Fruit fly (Drosophila melanogaster) whole organism, embryonic: ENCODE data around the gene CG9674.
A peak's percentile ranks its signal among the peaks of the same experiment; 100 is the strongest.

Experiments
- CG1024 ChIP-seq: fragments of 200-800 bp; sonication (Bioruptor generic); IDR thresholded peaks from 2 replicates; pipeline ENCODE4 v1.3.6; 2022; ENCODE audit warnings: missing biosample characterization, missing genetic modification characterization
- CG11398 ChIP-seq: fragments of 200-800 bp; sonication (Bioruptor generic); optimal IDR thresholded peaks from 2 replicates; lab custom pipeline; 2016; ENCODE audit warnings: missing biosample characterization, missing genetic modification characterization
- CG11504 ChIP-seq: fragments of 200-800 bp; sonication (Bioruptor generic); optimal IDR thresholded peaks from 3 replicates; lab custom pipeline; 2019; ENCODE audit warnings: missing biosample characterization, mild to moderate bottlenecking, missing genetic modification characterization, moderate library complexity
- CG12236 ChIP-seq: fragments of 200-800 bp; sonication (Bioruptor generic); optimal IDR thresholded peaks from 2 replicates; lab custom pipeline; 2016; ENCODE audit warnings: missing biosample characterization, missing genetic modification characterization
- CG14667 ChIP-seq: fragments of 200-800 bp; sonication (Bioruptor generic); IDR thresholded peaks from 2 replicates; pipeline ENCODE4 v1.3.6; 2022; ENCODE audit warnings: missing biosample characterization, missing genetic modification characterization
- CG14860 ChIP-seq: fragments of 200-800 bp; sonication (Bioruptor generic); IDR thresholded peaks from 3 replicates; pipeline ENCODE4 v1.3.6; 2022; ENCODE audit warnings: missing biosample characterization, missing genetic modification characterization; ENCODE audit not compliant: partially characterized antibody
- CG15514 ChIP-seq: fragments of 200-800 bp; sonication (Bioruptor generic); optimal IDR thresholded peaks from 3 replicates; lab custom pipeline; 2017; ENCODE audit warnings: missing biosample characterization, missing genetic modification characterization, mild to moderate bottlenecking, moderate library complexity, missing genetic modification reagents
- CG17385 ChIP-seq: fragments of 200-800 bp; sonication (Bioruptor generic); optimal IDR thresholded peaks from 3 replicates; lab custom pipeline; 2018; ENCODE audit warnings: missing biosample characterization, mild to moderate bottlenecking, missing genetic modification characterization
- CG17568 ChIP-seq: fragments of 200-800 bp; sonication (Bioruptor generic); optimal IDR thresholded peaks from 2 replicates; lab custom pipeline; 2018; ENCODE audit warnings: missing biosample characterization, mild to moderate bottlenecking, missing genetic modification characterization, moderate library complexity
- CG2116 ChIP-seq: fragments of 200-800 bp; sonication (Bioruptor generic); optimal IDR thresholded peaks from 3 replicates; lab custom pipeline; 2018; ENCODE audit warnings: missing biosample characterization, mild to moderate bottlenecking, missing genetic modification characterization
- CG2202 ChIP-seq: fragments of 200-800 bp; sonication (Bioruptor generic); optimal IDR thresholded peaks from 2 replicates; lab custom pipeline; 2018; ENCODE audit warnings: missing biosample characterization, mild to moderate bottlenecking, missing genetic modification characterization
- CG30020 ChIP-seq: fragments of 200-800 bp; optimal IDR thresholded peaks from 2 replicates; lab custom pipeline; 2019; ENCODE audit warnings: missing biosample characterization, mild to moderate bottlenecking, missing genetic modification characterization, moderate library complexity
- CG31224 ChIP-seq: fragments of 200-800 bp; sonication (Bioruptor generic); IDR thresholded peaks from 2 replicates; pipeline ENCODE4 v1.3.6; 2022; ENCODE audit warnings: missing biosample characterization, missing genetic modification characterization
- CG33557 ChIP-seq: fragments of 200-800 bp; sonication (Bioruptor generic); optimal IDR thresholded peaks from 2 replicates; lab custom pipeline; 2019; ENCODE audit warnings: missing biosample characterization, mild to moderate bottlenecking, missing genetic modification characterization, moderate library complexity
- CG34422 ChIP-seq: fragments of 200-800 bp; sonication (Bioruptor generic); IDR thresholded peaks from 3 replicates; pipeline ENCODE4 v1.3.6; 2022; ENCODE audit warnings: missing biosample characterization, missing genetic modification characterization
- CG4424 ChIP-seq: fragments of 200-800 bp; sonication (Bioruptor generic); optimal IDR thresholded peaks from 3 replicates; lab custom pipeline; 2016; ENCODE audit warnings: missing biosample characterization, missing genetic modification characterization
- CG4707 ChIP-seq: fragments of 200-800 bp; sonication (Bioruptor generic); optimal IDR thresholded peaks from 2 replicates; lab custom pipeline; 2018; ENCODE audit warnings: missing biosample characterization, mild to moderate bottlenecking, missing genetic modification characterization, moderate library complexity
- CG6813 ChIP-seq: fragments of 200-800 bp; sonication (Bioruptor generic); optimal IDR thresholded peaks from 2 replicates; lab custom pipeline; 2017; ENCODE audit warnings: missing biosample characterization, missing genetic modification characterization, mild to moderate bottlenecking, moderate library complexity, missing genetic modification reagents
- CG8290 ChIP-seq, 3 experiments: fragments of 200-800 bp; sonication (Bioruptor generic); optimal IDR thresholded peaks; 2 replicates each; lab custom pipeline; 2016 to 2019; ENCODE audit warnings: missing biosample characterization in 3 of 3, missing genetic modification characterization in 3 of 3, mild to moderate bottlenecking in 2 of 3, moderate library complexity in 1 of 3
- CG8388 ChIP-seq: fragments of 200-800 bp; sonication (Bioruptor generic); optimal IDR thresholded peaks from 2 replicates; lab custom pipeline; 2019; ENCODE audit warnings: missing biosample characterization, mild to moderate bottlenecking, missing genetic modification characterization, moderate library complexity
- CG8478 ChIP-seq: fragments of >200 bp; optimal IDR thresholded peaks from 2 replicates; lab custom pipeline; 2018
- HLH54F ChIP-seq: fragments of 200-800 bp; sonication (Bioruptor generic); optimal IDR thresholded peaks from 3 replicates; lab custom pipeline; 2016; ENCODE audit warnings: missing biosample characterization, missing genetic modification characterization
- MESR4 ChIP-seq: fragments of 200-800 bp; sonication (Bioruptor generic); optimal IDR thresholded peaks from 2 replicates; lab custom pipeline; 2018; ENCODE audit warnings: missing biosample characterization, mild to moderate bottlenecking, missing genetic modification characterization, moderate library complexity
- Mes4 ChIP-seq: fragments of 200-800 bp; sonication (Bioruptor generic); optimal IDR thresholded peaks from 2 replicates; lab custom pipeline; 2016; ENCODE audit warnings: missing biosample characterization, missing genetic modification characterization
- NK7.1 ChIP-seq: fragments of 200-800 bp; sonication (Bioruptor generic); optimal IDR thresholded peaks from 3 replicates; lab custom pipeline; 2016; ENCODE audit warnings: missing biosample characterization, missing genetic modification characterization
- Nf-YB ChIP-seq: fragments of 200-800 bp; sonication (Bioruptor generic); optimal IDR thresholded peaks from 3 replicates; lab custom pipeline; 2019; ENCODE audit warnings: missing biosample characterization, mild to moderate bottlenecking, missing genetic modification characterization, moderate library complexity
- Oaz ChIP-seq: fragments of 200-800 bp; sonication (Bioruptor generic); IDR thresholded peaks from 2 replicates; pipeline ENCODE4 v1.3.6; 2022; ENCODE audit warnings: missing biosample characterization, missing genetic modification characterization
- Oli ChIP-seq: fragments of 200-800 bp; sonication (Bioruptor generic); optimal IDR thresholded peaks from 2 replicates; lab custom pipeline; 2018; ENCODE audit warnings: missing biosample characterization, mild to moderate bottlenecking, missing genetic modification characterization, moderate library complexity
- TFAM ChIP-seq: fragments of 200-800 bp; sonication (Bioruptor generic); optimal IDR thresholded peaks from 2 replicates; lab custom pipeline; 2017; ENCODE audit warnings: missing biosample characterization, missing genetic modification characterization, inconsistent platforms
- Vsx1 ChIP-seq: fragments of 200-800 bp; sonication (Bioruptor generic); optimal IDR thresholded peaks from 2 replicates; lab custom pipeline; 2017; ENCODE audit warnings: missing biosample characterization, mild to moderate bottlenecking, missing genetic modification characterization, missing genetic modification reagents
- ab ChIP-seq: fragments of 200-800 bp; sonication (Bioruptor generic); optimal IDR thresholded peaks from 2 replicates; lab custom pipeline; 2016; ENCODE audit warnings: missing biosample characterization, missing genetic modification characterization
- cwo ChIP-seq: fragments of 200-800 bp; sonication (Bioruptor generic); optimal IDR thresholded peaks from 3 replicates; lab custom pipeline; 2017; ENCODE audit warnings: missing biosample characterization, missing genetic modification characterization, mild to moderate bottlenecking, moderate library complexity, missing genetic modification reagents
- disco-r ChIP-seq: fragments of 200-800 bp; sonication (Bioruptor generic); optimal IDR thresholded peaks from 2 replicates; lab custom pipeline; 2016; ENCODE audit warnings: missing biosample characterization, missing genetic modification characterization
- dm ChIP-seq: fragments of 200-800 bp; sonication (Bioruptor generic); optimal IDR thresholded peaks from 3 replicates; lab custom pipeline; 2016; ENCODE audit warnings: missing biosample characterization, missing genetic modification characterization
- dysf ChIP-seq: fragments of 200-800 bp; sonication (Bioruptor generic); IDR thresholded peaks from 3 replicates; pipeline ENCODE4 v1.3.6; 2022; ENCODE audit warnings: missing biosample characterization, missing genetic modification characterization
- eve ChIP-seq, 2 experiments: fragments of >200 bp; optimal IDR thresholded peaks; 2 replicates each; lab custom pipeline; 2017; ENCODE audit warnings: missing biosample characterization in 2 of 2, missing genetic modification characterization in 2 of 2
- grn ChIP-seq: fragments of 200-800 bp; sonication (Bioruptor generic); optimal IDR thresholded peaks from 3 replicates; lab custom pipeline; 2017; ENCODE audit warnings: missing biosample characterization, missing genetic modification characterization
- hkb ChIP-seq, 2 experiments: fragments of 200-800 bp in 1 of 2; fragments of >200 bp in 1 of 2; sonication (Bioruptor generic) in 1 of 2; IDR thresholded peaks in 1 of 2; optimal IDR thresholded peaks in 1 of 2; 2 replicates each; pipeline versions ENCODE4 v1.3.6 to Lab custom; 2017 to 2022; ENCODE audit warnings: missing biosample characterization in 1 of 2, missing genetic modification characterization in 1 of 2
- hth ChIP-seq: fragments of >200 bp; optimal IDR thresholded peaks from 2 replicates; lab custom pipeline; 2017; ENCODE audit warnings: inconsistent platforms
- nerfin-1 ChIP-seq: fragments of 200-800 bp; sonication (Bioruptor generic); optimal IDR thresholded peaks from 3 replicates; lab custom pipeline; 2019; ENCODE audit warnings: missing biosample characterization, mild to moderate bottlenecking, missing genetic modification characterization, moderate library complexity
- nom ChIP-seq: fragments of 200-800 bp; sonication (Bioruptor generic); optimal IDR thresholded peaks from 2 replicates; lab custom pipeline; 2017; ENCODE audit warnings: missing biosample characterization, missing genetic modification characterization, mild to moderate bottlenecking, moderate library complexity, missing genetic modification reagents
- pita ChIP-seq: fragments of 200-800 bp; sonication (Bioruptor generic); optimal IDR thresholded peaks from 2 replicates; lab custom pipeline; 2017; ENCODE audit warnings: missing biosample characterization, mild to moderate bottlenecking, missing genetic modification characterization
- ranshi ChIP-seq: fragments of 200-800 bp; sonication (Bioruptor generic); IDR thresholded peaks from 2 replicates; pipeline ENCODE4 v1.3.6; 2022; ENCODE audit warnings: missing biosample characterization, missing genetic modification characterization
- slou ChIP-seq: fragments of 200-800 bp; sonication (Bioruptor generic); optimal IDR thresholded peaks from 3 replicates; lab custom pipeline; 2016; ENCODE audit warnings: missing biosample characterization, missing genetic modification characterization
- tll ChIP-seq, 2 experiments: fragments of 200-800 bp in 1 of 2; fragments of >200 bp in 1 of 2; sonication (Bioruptor generic) in 1 of 2; optimal IDR thresholded peaks; 2 replicates each; lab custom pipeline; 2017 to 2019; ENCODE audit warnings: missing biosample characterization in 2 of 2, missing genetic modification characterization in 2 of 2, mild to moderate bottlenecking in 1 of 2, moderate library complexity in 1 of 2
- trem ChIP-seq: fragments of 200-800 bp; optimal IDR thresholded peaks from 3 replicates; lab custom pipeline; 2019; ENCODE audit warnings: missing biosample characterization, mild to moderate bottlenecking, missing genetic modification characterization, moderate library complexity
- trh ChIP-seq: fragments of 200-800 bp; sonication (Bioruptor generic); optimal IDR thresholded peaks from 2 replicates; lab custom pipeline; 2016; ENCODE audit warnings: missing biosample characterization, missing genetic modification characterization
- unc-4 ChIP-seq: fragments of 200-800 bp; sonication (Bioruptor generic); IDR thresholded peaks from 2 replicates; pipeline ENCODE4 v1.3.6; 2022; ENCODE audit warnings: missing biosample characterization, missing genetic modification characterization; ENCODE audit not compliant: partially characterized antibody
- unpg ChIP-seq: fragments of 200-800 bp; sonication (Bioruptor generic); optimal IDR thresholded peaks from 3 replicates; lab custom pipeline; 2018; ENCODE audit warnings: missing biosample characterization, mild to moderate bottlenecking, missing genetic modification characterization, moderate library complexity

CG9674 gene

DNA sequence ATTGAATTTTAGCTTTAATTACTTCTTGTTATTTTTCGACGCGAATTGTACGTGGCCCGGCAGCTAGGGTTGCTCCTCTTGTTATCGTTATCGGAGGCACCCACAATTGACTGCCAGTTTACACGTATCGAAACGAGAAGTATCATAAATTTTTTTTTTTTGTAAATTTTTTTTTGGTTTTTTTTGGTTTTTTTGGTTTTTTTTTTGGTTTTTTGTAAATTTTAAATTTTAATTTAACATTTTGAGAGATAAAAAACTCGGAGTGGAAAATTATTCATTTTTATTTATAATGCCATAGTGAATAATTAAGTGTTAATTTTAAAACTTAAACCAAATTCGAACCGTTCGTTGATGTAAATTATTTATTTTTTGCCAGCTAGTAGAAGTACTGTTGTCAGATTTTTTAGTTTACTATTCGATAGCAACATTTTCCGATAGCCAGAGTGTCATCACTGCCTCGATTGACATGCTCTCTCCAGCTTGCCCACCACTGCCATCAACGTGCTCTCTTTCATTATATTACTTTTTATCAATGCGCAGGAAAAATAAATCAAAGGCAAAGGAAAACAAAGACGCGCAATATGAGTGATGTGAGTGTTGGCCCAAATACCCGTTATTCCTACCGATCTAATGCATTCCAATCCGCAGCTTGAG is 37.5 kb upstream of the CG9674 start, which contains the start of the genes kud and Zcchc7 (continued):
- TF ChIP-seq Nf-YB (GFP tag; lab: Kevin White, UChicago): peak; percentile 42
- TF ChIP-seq nom (GFP tag; lab: Kevin White, UChicago): peak; percentile 22
- no peak for TF ChIP-seq CG31224
- TF ChIP-seq ab (GFP tag; lab: Kevin White, UChicago): no peak
- TF ChIP-seq hth (lab: Kevin White, UChicago): no peak
- no peak for TF ChIP-seq CG14667 (GFP tag; lab: Robert Waterston, UW)
- TF ChIP-seq CG11398: no peak
- TF ChIP-seq grn (GFP tag; lab: Kevin White, UChicago): no peak
- peak; percentile 21 for TF ChIP-seq CG12236
- TF ChIP-seq unpg: no peak
- no peak for TF ChIP-seq CG8478 (lab: Kevin White, UChicago)
- TF ChIP-seq CG8388 (GFP tag; lab: Kevin White, UChicago): peak; percentile 21
- no peak for TF ChIP-seq trh (GFP tag; lab: Kevin White, UChicago)
- TF ChIP-seq CG17385 (GFP tag; lab: Kevin White, UChicago): peak; percentile 59
- TF ChIP-seq CG11504 (tag; lab: Kevin White, UChicago): no peak
- peak; percentile 70 for TF ChIP-seq trem
- no peak for TF ChIP-seq CG6813
- TF ChIP-seq CG2202 (tag; lab: Kevin White, UChicago): no peak
- no peak for TF ChIP-seq pita (GFP tag; lab: Kevin White, UChicago)
- TF ChIP-seq CG2116 (GFP tag; lab: Kevin White, UChicago): peak; percentile 99
- TF ChIP-seq TFAM (GFP tag; lab: Kevin White, UChicago): no peak
- TF ChIP-seq disco-r (GFP tag; lab: Kevin White, UChicago): no peak
- peak; percentile 10 for TF ChIP-seq Mes4 (GFP tag; lab: Kevin White, UChicago)
- TF ChIP-seq CG33557: peak; percentile 74
- no peak for TF ChIP-seq CG17568
- TF ChIP-seq CG34422 (GFP tag; lab: Robert Waterston, UW): no peak
- peak; percentile 90 for TF ChIP-seq CG8290 (GFP tag; optimal IDR thresholded peaks at IDR 0.05; lab: Kevin White, UChicago)
- TF ChIP-seq CG8290 (tag; optimal IDR thresholded peaks at IDR 0.05; lab: Kevin White, UChicago): peak in 1 of 2 experiments; percentile 55
- peak; percentile 37 for TF ChIP-seq cwo (GFP tag; lab: Kevin White, UChicago)
- TF ChIP-seq tll (GFP tag; optimal IDR thresholded peaks at IDR 0.05; lab: Kevin White, UChicago): no peak
- peak; percentile 34 for TF ChIP-seq hkb (optimal IDR thresholded peaks at IDR 0.05; lab: Kevin White, UChicago)
- TF ChIP-seq hkb (GFP tag; IDR thresholded peaks at IDR 0.05; lab: Robert Waterston, UW): no peak
- TF ChIP-seq ranshi (GFP tag; lab: Robert Waterston, UW): no peak
- TF ChIP-seq HLH54F (GFP tag; lab: Kevin White, UChicago): peak; percentile 64
- TF ChIP-seq unc-4 (GFP tag; lab: Robert Waterston, UW): no peak
- peak; percentile 63; the same call in 2 of the 3 replicates for TF ChIP-seq dysf
- TF ChIP-seq nerfin-1 (tag; lab: Kevin White, UChicago): peak; percentile 56
- no peak for TF ChIP-seq eve (GFP tag; optimal IDR thresholded peaks at IDR 0.05; lab: Kevin White, UChicago)
- peak; percentile 27 for TF ChIP-seq dm
- TF ChIP-seq Oaz: no peak
- TF ChIP-seq slou (GFP tag; lab: Kevin White, UChicago): no peak
- peak; percentile 30 for TF ChIP-seq Oli (tag; lab: Kevin White, UChicago)
- TF ChIP-seq CG30020 (tag; lab: Kevin White, UChicago): peak; percentile 87
- TF ChIP-seq CG1024 (GFP tag; lab: Robert Waterston, UW): no peak
- TF ChIP-seq CG4424 (GFP tag; lab: Kevin White, UChicago): peak; percentile 52
- peak; percentile 66 for TF ChIP-seq CG15514
- TF ChIP-seq Vsx1 (GFP tag; lab: Kevin White, UChicago): no peak
- no peak for TF ChIP-seq NK7.1 (GFP tag; lab: Kevin White, UChicago)
- peak; percentile 45; the same call in 1 of the 3 replicates for TF ChIP-seq CG14860 (GFP tag; lab: Robert Waterston, UW)
- TF ChIP-seq CG4707 (GFP tag; lab: Kevin White, UChicago): no peak
- TF ChIP-seq MESR4 (GFP tag; lab: Kevin White, UChicago): peak; percentile 93
